Fruit fly (Drosophila melanogaster): ENCODE measurements around the gene mri.

Gene mri

dm6 chr3L:199050-199745 is 776 bp upstream of the mri start (continued):
- TF ChIP-seq Hr51 (GFP tag; optimal IDR thresholded peaks at IDR 0.05) (no peak), CG11247 (GFP tag; IDR thresholded peaks at IDR 0.05) (no peak), ro (GFP tag; IDR thresholded peaks at IDR 0.05) (no peak), CG4404 (GFP tag; IDR thresholded peaks at IDR 0.05) (peak; percentile 17; the same call in 1 of the 2 replicates), gt (GFP tag; IDR thresholded peaks at IDR 0.05) (no peak), CG1832 (GFP tag; optimal IDR thresholded peaks at IDR 0.05) (peak; percentile 99), Meics (GFP tag; optimal IDR thresholded peaks at IDR 0.05) (no peak), C15 (GFP tag; IDR thresholded peaks at IDR 0.05) (no peak), Abd-B (GFP tag; optimal IDR thresholded peaks at IDR 0.05) (peak; percentile 82), dmrt99B (tag; optimal IDR thresholded peaks at IDR 0.05) (no peak), E2f1 (GFP tag; IDR thresholded peaks at IDR 0.05) (peak; percentile 57; the same call in 1 of the 2 replicates), dimm (GFP tag; IDR thresholded peaks at IDR 0.05) (no peak), CG18262 (tag; optimal IDR thresholded peaks at IDR 0.05) (no peak), pum (GFP tag; optimal IDR thresholded peaks at IDR 0.05) (peak; percentile 32), tio (GFP tag; optimal IDR thresholded peaks at IDR 0.05) (no peak), ttk (GFP tag; IDR thresholded peaks at IDR 0.05) (peak; percentile 91), CG7745 (tag; optimal IDR thresholded peaks at IDR 0.05) (no peak), Drgx (GFP tag; IDR thresholded peaks at IDR 0.05) (0 out of 2 replicates have a peak, but pooled peaks have one; percentile 19), CG10366 (GFP tag; IDR thresholded peaks at IDR 0.05) (peak; percentile 15; the same call in 1 of the 2 replicates), Scr (GFP tag; IDR thresholded peaks at IDR 0.05; ENCODE audit: partially characterized antibody) (no peak), unpg (GFP tag; optimal IDR thresholded peaks at IDR 0.05) (no peak), H15 (GFP tag; IDR thresholded peaks at IDR 0.05) (no peak), slbo (GFP tag; IDR thresholded peaks at IDR 0.05) (peak; percentile 62), CG17385 (GFP tag; optimal IDR thresholded peaks at IDR 0.05) (no peak), CG32772 (GFP tag; IDR thresholded peaks at IDR 0.05) (peak; percentile 63; the same call in 1 of the 2 replicates), ken (GFP tag; IDR thresholded peaks at IDR 0.05) (peak; percentile 67; the same call in 2 of the 3 replicates), CG18599 (GFP tag; optimal IDR thresholded peaks at IDR 0.05) (no peak), h (optimal IDR thresholded peaks at IDR 0.05) (no peak), nmo (GFP tag; optimal IDR thresholded peaks at IDR 0.05) (peak; percentile 61), CG10543 (GFP tag; optimal IDR thresholded peaks at IDR 0.05) (no peak), CG7839 (tag; optimal IDR thresholded peaks at IDR 0.05) (no peak), Stat92E (GFP tag; optimal IDR thresholded peaks at IDR 0.05) (peak in 1 of 3 experiments; percentile 23), zfh1 (GFP tag; IDR thresholded peaks at IDR 0.05) (0 out of 3 replicates have a peak, but pooled peaks have one; percentile 13), BEAF-32 (GFP tag; optimal IDR thresholded peaks at IDR 0.05) (no peak), shn (GFP tag; optimal IDR thresholded peaks at IDR 0.05) (no peak), ab (GFP tag; optimal IDR thresholded peaks at IDR 0.05) (no peak), MTF-1 (GFP tag; optimal IDR thresholded peaks at IDR 0.05; ENCODE audit: borderline replicate concordance) (peak; percentile 17), Awh (GFP tag; IDR thresholded peaks at IDR 0.05) (no peak), CG18619 (GFP tag; optimal IDR thresholded peaks at IDR 0.05) (no peak), Opbp (GFP tag; IDR thresholded peaks at IDR 0.05; ENCODE audit: partially characterized antibody) (peak; percentile 78), her (GFP tag; optimal IDR thresholded peaks at IDR 0.05) (no peak), CG17612 (GFP tag; IDR thresholded peaks at IDR 0.05) (no peak), rib (GFP tag; IDR thresholded peaks at IDR 0.05) (peak; percentile 33; the same call in 1 of the 2 replicates), Taf1 (GFP tag; IDR thresholded peaks at IDR 0.05) (no peak), CG16815 (GFP tag; optimal IDR thresholded peaks at IDR 0.05) (no peak), Six4 (GFP tag; optimal IDR thresholded peaks at IDR 0.05) (no peak), Lim3 (GFP tag; IDR thresholded peaks at IDR 0.05) (no peak), gsb (GFP tag; IDR thresholded peaks at IDR 0.05) (no peak), CG4854 (GFP tag; optimal IDR thresholded peaks at IDR 0.05) (no peak), CG10431 (GFP tag; optimal IDR thresholded peaks at IDR 0.05) (peak; percentile 42)

Data from whole organism, embryonic.